Fruit fly (Drosophila melanogaster) whole organism, embryonic: ENCODE data around the gene mus302.

Source experiments
- D19A ChIP-seq: fragments of 200-800 bp; optimal IDR thresholded peaks from 3 replicates; lab custom pipeline; 2019; ENCODE audit warnings: missing biosample characterization, mild to moderate bottlenecking, missing genetic modification characterization, moderate library complexity
- h ChIP-seq: fragments of >200 bp; optimal IDR thresholded peaks from 2 replicates; lab custom pipeline; 2017

DNA sequence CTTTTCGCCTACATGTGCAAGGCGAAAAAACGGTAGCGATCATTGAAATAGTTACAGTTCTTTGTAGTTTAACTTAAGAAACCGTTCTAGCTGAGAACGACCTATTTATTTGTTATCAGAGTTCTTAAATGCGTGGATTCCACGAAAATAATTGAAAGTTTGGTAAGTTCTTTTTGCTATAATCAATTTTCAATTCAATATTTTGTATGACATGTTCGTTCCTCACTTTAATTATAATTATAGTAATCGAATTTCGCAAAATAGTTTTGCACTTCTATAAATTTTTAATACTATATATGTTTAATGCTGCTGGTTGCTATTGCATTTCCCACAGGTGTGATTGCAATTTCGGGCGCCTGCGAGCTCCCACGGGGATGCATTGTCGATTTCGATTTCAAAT, 31.2 kb downstream of the mus302 start:
- no peak for TF ChIP-seq h (lab: Kevin White, UChicago)
- TF ChIP-seq D19A: no peak
